Fruit fly (Drosophila melanogaster) whole organism: ENCODE data around the gene Arr2.

ENCODE experiments used
- CG8478 ChIP-seq: fragments of >200 bp; optimal IDR thresholded peaks from 2 replicates; lab custom pipeline; 2018; ENCODE audit warnings: inconsistent platforms
- Dll ChIP-seq: fragments of >200 bp; optimal IDR thresholded peaks from 2 replicates; lab custom pipeline; 2017
- EcR ChIP-seq, 2 experiments: fragments of >200 bp; optimal IDR thresholded peaks; 2 replicates each; lab custom pipeline; 2017; ENCODE audit warnings: missing biosample characterization in 2 of 2, missing genetic modification characterization in 2 of 2, missing genetic modification reagents in 2 of 2
- pan ChIP-seq: fragments of >200 bp; optimal IDR thresholded peaks from 2 replicates; lab custom pipeline; 2017
- psq ChIP-seq: fragments of >200 bp; optimal IDR thresholded peaks from 2 replicates; lab custom pipeline; 2017
- usp ChIP-seq: fragments of >200 bp; optimal IDR thresholded peaks from 2 replicates; lab custom pipeline; 2017; ENCODE audit warnings: missing biosample characterization, missing genetic modification characterization, mixed read lengths

dm6 chr3L:8693558-8694502 lies 45.1 kb upstream of the Arr2 start:
- TF ChIP-seq usp (GFP tag; lab: Kevin White, UChicago): no peak
- TF ChIP-seq psq (lab: Kevin White, UChicago): no peak
- no peak for TF ChIP-seq pan (lab: Kevin White, UChicago)
- no peak for TF ChIP-seq CG8478 (lab: Kevin White, UChicago)
- TF ChIP-seq Dll (lab: Kevin White, UChicago): no peak
- no peak for TF ChIP-seq EcR (GFP tag; optimal IDR thresholded peaks at IDR 0.05; lab: Kevin White, UChicago)
